Fruit fly (Drosophila melanogaster) whole organism, embryonic: ENCODE measurements around the gene HINT1.
A peak's percentile ranks its signal among the peaks of the same experiment; 100 is the strongest.

Experiments used
- Bgb ChIP-seq: fragments of 200-800 bp; sonication (Bioruptor generic); IDR thresholded peaks from 2 replicates; pipeline ENCODE4 v1.3.6; 2022; ENCODE audit warnings: missing biosample characterization, missing genetic modification characterization; ENCODE audit not compliant: partially characterized antibody
- CG10147 ChIP-seq: fragments of 200-800 bp; sonication (Bioruptor generic); optimal IDR thresholded peaks from 2 replicates; lab custom pipeline; 2019; ENCODE audit warnings: missing biosample characterization, mild to moderate bottlenecking, missing genetic modification characterization, moderate library complexity
- CG11085 ChIP-seq: fragments of 200-800 bp; sonication (Bioruptor generic); IDR thresholded peaks from 2 replicates; pipeline ENCODE4 v1.3.6; 2022; ENCODE audit warnings: missing biosample characterization, missing genetic modification characterization
- CG11093 ChIP-seq: fragments of 200-800 bp; sonication (Bioruptor generic); IDR thresholded peaks from 3 replicates; pipeline ENCODE4 v1.3.6; 2022; ENCODE audit warnings: missing biosample characterization, missing genetic modification characterization
- CG11456 ChIP-seq: fragments of 200-800 bp; sonication (Bioruptor generic); IDR thresholded peaks from 3 replicates; pipeline ENCODE4 v1.3.6; 2022; ENCODE audit warnings: missing biosample characterization, missing genetic modification characterization
- CG11504 ChIP-seq: fragments of 200-800 bp; sonication (Bioruptor generic); optimal IDR thresholded peaks from 3 replicates; lab custom pipeline; 2019; ENCODE audit warnings: missing biosample characterization, mild to moderate bottlenecking, missing genetic modification characterization, moderate library complexity
- CG12659 ChIP-seq: fragments of 200-800 bp; sonication (Bioruptor generic); optimal IDR thresholded peaks from 3 replicates; lab custom pipeline; 2017; ENCODE audit warnings: mild to moderate bottlenecking, missing biosample characterization, missing genetic modification reagents, missing genetic modification characterization
- CG15011 ChIP-seq: fragments of 200-800 bp; sonication (Bioruptor generic); optimal IDR thresholded peaks from 3 replicates; lab custom pipeline; 2018; ENCODE audit warnings: missing biosample characterization, mild to moderate bottlenecking, missing genetic modification characterization
- CG15479 ChIP-seq: fragments of 200-800 bp; sonication (Bioruptor generic); optimal IDR thresholded peaks from 3 replicates; lab custom pipeline; 2019; ENCODE audit warnings: missing biosample characterization, mild to moderate bottlenecking, missing genetic modification characterization, moderate library complexity
- CG31224 ChIP-seq: fragments of 200-800 bp; sonication (Bioruptor generic); IDR thresholded peaks from 2 replicates; pipeline ENCODE4 v1.3.6; 2022; ENCODE audit warnings: missing biosample characterization, missing genetic modification characterization
- CG32532 ChIP-seq: fragments of 200-800 bp; sonication (Bioruptor generic); IDR thresholded peaks from 2 replicates; pipeline ENCODE4 v1.3.6; 2022; ENCODE audit warnings: missing biosample characterization, missing genetic modification characterization
- CG3838 ChIP-seq: fragments of 200-800 bp; sonication (Bioruptor generic); optimal IDR thresholded peaks from 3 replicates; lab custom pipeline; 2016; ENCODE audit warnings: missing biosample characterization, missing genetic modification characterization
- CG4617 ChIP-seq: fragments of 200-800 bp; sonication (Bioruptor generic); optimal IDR thresholded peaks from 3 replicates; lab custom pipeline; 2016; ENCODE audit warnings: missing biosample characterization, missing genetic modification characterization, borderline replicate concordance
- CG6854 ChIP-seq: fragments of 200-800 bp; sonication (Bioruptor generic); optimal IDR thresholded peaks from 3 replicates; lab custom pipeline; 2017; ENCODE audit warnings: missing biosample characterization, mild to moderate bottlenecking, missing genetic modification characterization
- CG7372 ChIP-seq: fragments of 200-800 bp; sonication (Bioruptor generic); IDR thresholded peaks from 2 replicates; pipeline ENCODE4 v1.3.6; 2022; ENCODE audit warnings: missing biosample characterization, missing genetic modification characterization
- CG8089 ChIP-seq: fragments of 200-800 bp; sonication (Bioruptor generic); optimal IDR thresholded peaks from 3 replicates; lab custom pipeline; 2016; ENCODE audit warnings: missing biosample characterization, missing genetic modification characterization
- CG8281 ChIP-seq: fragments of 200-800 bp; sonication (Bioruptor generic); optimal IDR thresholded peaks from 2 replicates; lab custom pipeline; 2018; ENCODE audit warnings: missing biosample characterization, mild to moderate bottlenecking, missing genetic modification characterization, moderate library complexity
- CG8944 ChIP-seq: fragments of 200-800 bp; sonication (Bioruptor generic); optimal IDR thresholded peaks from 3 replicates; lab custom pipeline; 2016; ENCODE audit warnings: missing biosample characterization, missing genetic modification characterization
- CG9932 ChIP-seq: fragments of 200-800 bp; sonication (Bioruptor generic); IDR thresholded peaks from 2 replicates; pipeline ENCODE4 v1.3.6; 2022; ENCODE audit warnings: missing biosample characterization, missing genetic modification characterization
- D ChIP-seq, 2 experiments: fragments of 200-800 bp in 1 of 2; fragments of >200 bp in 1 of 2; sonication (Bioruptor generic) in 1 of 2; optimal IDR thresholded peaks; 2 replicates in 1 of 2; 3 replicates in 1 of 2; lab custom pipeline; 2017; ENCODE audit warnings: mild to moderate bottlenecking in 1 of 2, missing biosample characterization in 1 of 2, missing genetic modification characterization in 1 of 2, missing genetic modification reagents in 1 of 2
- Eip74EF ChIP-seq, 2 experiments: fragments of 200-800 bp in 1 of 2; fragments of >200 bp in 1 of 2; sonication (Bioruptor generic) in 1 of 2; optimal IDR thresholded peaks; 2 replicates each; lab custom pipeline; 2017 to 2019; ENCODE audit warnings: missing biosample characterization in 2 of 2, missing genetic modification characterization in 2 of 2, mild to moderate bottlenecking in 1 of 2, moderate library complexity in 1 of 2
- Ets65A ChIP-seq: fragments of 200-800 bp; sonication (Bioruptor generic); peaks from one replicate; lab custom pipeline; 2016; ENCODE audit warnings: missing biosample characterization, missing genetic modification characterization
- GATAe ChIP-seq: fragments of 200-800 bp; sonication (Bioruptor generic); conservative IDR thresholded peaks from 2 replicates; pipeline ENCODE4 v1.3.6; 2022; ENCODE audit warnings: missing biosample characterization, missing genetic modification characterization
- HLH4C ChIP-seq: fragments of 200-800 bp; sonication (Bioruptor generic); IDR thresholded peaks from 3 replicates; pipeline ENCODE4 v1.3.6; 2022; ENCODE audit warnings: missing biosample characterization, missing genetic modification characterization; ENCODE audit not compliant: partially characterized antibody
- Hr3 ChIP-seq: fragments of 200-800 bp; sonication (Bioruptor generic); optimal IDR thresholded peaks from 3 replicates; lab custom pipeline; 2016; ENCODE audit warnings: missing biosample characterization, missing genetic modification characterization
- MTF-1 ChIP-seq: fragments of 200-800 bp; sonication (Bioruptor generic); optimal IDR thresholded peaks from 2 replicates; lab custom pipeline; 2018; ENCODE audit warnings: missing biosample characterization, mild to moderate bottlenecking, missing genetic modification characterization, borderline replicate concordance
- NfI ChIP-seq: fragments of 200-800 bp; sonication (Bioruptor generic); optimal IDR thresholded peaks from 3 replicates; lab custom pipeline; 2018; ENCODE audit warnings: missing biosample characterization, mild to moderate bottlenecking, missing genetic modification characterization, moderate library complexity
- Sox100B ChIP-seq: fragments of 200-800 bp; sonication (Bioruptor generic); optimal IDR thresholded peaks from 3 replicates; lab custom pipeline; 2018; ENCODE audit warnings: missing biosample characterization, mild to moderate bottlenecking, missing genetic modification characterization
- abd-A ChIP-seq: fragments of 200-800 bp; sonication (Bioruptor generic); optimal IDR thresholded peaks from 3 replicates; lab custom pipeline; 2019; ENCODE audit warnings: missing biosample characterization, mild to moderate bottlenecking, missing genetic modification characterization, moderate library complexity
- ac ChIP-seq: fragments of 200-800 bp; sonication (Bioruptor generic); optimal IDR thresholded peaks from 3 replicates; lab custom pipeline; 2017; ENCODE audit warnings: missing biosample characterization, mild to moderate bottlenecking, missing genetic modification characterization
- ash1 ChIP-seq: fragments of 200-800 bp; sonication (Bioruptor generic); optimal IDR thresholded peaks from 2 replicates; lab custom pipeline; 2018; ENCODE audit warnings: missing biosample characterization, mild to moderate bottlenecking, missing genetic modification characterization
- az2 ChIP-seq: fragments of 200-800 bp; sonication (Bioruptor generic); optimal IDR thresholded peaks from 3 replicates; lab custom pipeline; 2016; ENCODE audit warnings: missing biosample characterization, missing genetic modification characterization
- croc ChIP-seq: fragments of 200-800 bp; sonication (Bioruptor generic); conservative IDR thresholded peaks from 3 replicates; pipeline ENCODE4 v1.3.6; 2022; ENCODE audit warnings: missing biosample characterization, missing genetic modification characterization
- da ChIP-seq: fragments of 200-800 bp; sonication (Bioruptor generic); optimal IDR thresholded peaks from 2 replicates; lab custom pipeline; 2016; ENCODE audit warnings: missing biosample characterization, missing genetic modification characterization
- dpn ChIP-seq, 2 experiments: fragments of 200-800 bp; sonication (Bioruptor generic); optimal IDR thresholded peaks; 3 replicates each; lab custom pipeline; 2016; ENCODE audit warnings: missing biosample characterization in 2 of 2, missing genetic modification characterization in 2 of 2
- gcm2 ChIP-seq: fragments of 200-800 bp; sonication (Bioruptor generic); optimal IDR thresholded peaks from 2 replicates; lab custom pipeline; 2016; ENCODE audit warnings: missing biosample characterization, missing genetic modification characterization
- grau ChIP-seq: fragments of 200-800 bp; optimal IDR thresholded peaks from 3 replicates; lab custom pipeline; 2019; ENCODE audit warnings: missing biosample characterization, mild to moderate bottlenecking, missing genetic modification characterization, moderate library complexity
- hkb ChIP-seq, 2 experiments: fragments of 200-800 bp in 1 of 2; fragments of >200 bp in 1 of 2; sonication (Bioruptor generic) in 1 of 2; IDR thresholded peaks in 1 of 2; optimal IDR thresholded peaks in 1 of 2; 2 replicates each; pipeline versions ENCODE4 v1.3.6 to Lab custom; 2017 to 2022; ENCODE audit warnings: missing biosample characterization in 1 of 2, missing genetic modification characterization in 1 of 2
- lov ChIP-seq, 2 experiments: fragments of 200-800 bp in 1 of 2; fragments of >200 bp in 1 of 2; sonication (Bioruptor generic) in 1 of 2; IDR thresholded peaks in 1 of 2; optimal IDR thresholded peaks in 1 of 2; 2 replicates in 1 of 2; 3 replicates in 1 of 2; pipeline versions ENCODE4 v1.3.6 to Lab custom; 2017 to 2022; ENCODE audit warnings: missing biosample characterization in 1 of 2, missing genetic modification characterization in 1 of 2
- maf-S ChIP-seq: fragments of 200-800 bp; sonication (Bioruptor generic); optimal IDR thresholded peaks from 2 replicates; lab custom pipeline; 2016; ENCODE audit warnings: missing biosample characterization, missing genetic modification characterization
- mirr ChIP-seq: fragments of 200-800 bp; sonication (Bioruptor generic); optimal IDR thresholded peaks from 3 replicates; lab custom pipeline; 2018; ENCODE audit warnings: missing biosample characterization, mild to moderate bottlenecking, missing genetic modification characterization
- nom ChIP-seq: fragments of 200-800 bp; sonication (Bioruptor generic); optimal IDR thresholded peaks from 2 replicates; lab custom pipeline; 2017; ENCODE audit warnings: missing biosample characterization, missing genetic modification characterization, mild to moderate bottlenecking, moderate library complexity, missing genetic modification reagents
- oc ChIP-seq: fragments of 200-800 bp; sonication (Bioruptor generic); optimal IDR thresholded peaks from 2 replicates; lab custom pipeline; 2018; ENCODE audit warnings: missing biosample characterization, mild to moderate bottlenecking, missing genetic modification characterization, moderate library complexity
- slp2 ChIP-seq: fragments of 200-800 bp; sonication (Bioruptor generic); optimal IDR thresholded peaks from 2 replicates; lab custom pipeline; 2016; ENCODE audit warnings: missing biosample characterization, missing genetic modification characterization
- tap ChIP-seq: fragments of 200-800 bp; optimal IDR thresholded peaks from 3 replicates; lab custom pipeline; 2019; ENCODE audit warnings: missing biosample characterization, mild to moderate bottlenecking, missing genetic modification characterization, moderate library complexity
- tup ChIP-seq: fragments of 200-800 bp; sonication (Bioruptor generic); optimal IDR thresholded peaks from 2 replicates; lab custom pipeline; 2016; ENCODE audit warnings: missing biosample characterization, mild to moderate bottlenecking, missing genetic modification characterization, moderate library complexity
- usp ChIP-seq: fragments of >200 bp; optimal IDR thresholded peaks from 2 replicates; lab custom pipeline; 2017; ENCODE audit warnings: missing biosample characterization, missing genetic modification characterization
- zen ChIP-seq: fragments of 200-800 bp; sonication (Bioruptor generic); optimal IDR thresholded peaks from 3 replicates; lab custom pipeline; 2018; ENCODE audit warnings: missing biosample characterization, mild to moderate bottlenecking, missing genetic modification characterization, moderate library complexity

The HINT1 gene

dm6 chr2L:2751904-2752459 is 18.0 kb upstream of the HINT1 start, which contains the start of gene Bacc (continued):
- TF ChIP-seq oc (tag; lab: Kevin White, UChicago) = peak; percentile 55
- no peak for TF ChIP-seq abd-A (tag; lab: Kevin White, UChicago)
- peak; percentile 95 for TF ChIP-seq CG10147 (GFP tag; lab: Kevin White, UChicago)
- no peak for TF ChIP-seq Eip74EF (GFP tag; optimal IDR thresholded peaks at IDR 0.05; lab: Kevin White, UChicago)
- peak; percentile 95 for TF ChIP-seq CG12659 (GFP tag; lab: Kevin White, UChicago)
- TF ChIP-seq nom (GFP tag; lab: Kevin White, UChicago) = peak; percentile 96
- peak; percentile 85 for TF ChIP-seq CG6854
- TF ChIP-seq CG8944 (GFP tag; lab: Kevin White, UChicago) = peak; percentile 75
- no peak for TF ChIP-seq CG11456
- peak; percentile 67 for TF ChIP-seq CG4617 (GFP tag; lab: Kevin White, UChicago)
- TF ChIP-seq maf-S (GFP tag; lab: Kevin White, UChicago) = peak; percentile 83
- TF ChIP-seq croc (GFP tag; lab: Robert Waterston, UW) = peak; percentile 38; the same call in 2 of the 3 replicates
- TF ChIP-seq NfI = peak; percentile 83
- TF ChIP-seq ash1 (GFP tag; lab: Kevin White, UChicago) = no peak
- TF ChIP-seq slp2 (GFP tag; lab: Kevin White, UChicago) = peak; percentile 83
- TF ChIP-seq tap (tag; lab: Kevin White, UChicago) = peak; percentile 74
- TF ChIP-seq CG8281 = peak; percentile 68
- peak; percentile 61 for TF ChIP-seq MTF-1 (GFP tag; lab: Kevin White, UChicago)
- TF ChIP-seq az2 (GFP tag; lab: Kevin White, UChicago) = peak; percentile 84
- no peak for TF ChIP-seq CG32532 (GFP tag; lab: Robert Waterston, UW)
- TF ChIP-seq grau (tag; lab: Kevin White, UChicago) = peak; percentile 89
- peak; percentile 94 for TF ChIP-seq CG11504
- TF ChIP-seq dpn (GFP tag; optimal IDR thresholded peaks at IDR 0.05; lab: Kevin White, UChicago) = peak; percentile 87 to 91
- TF ChIP-seq CG3838 (GFP tag; lab: Kevin White, UChicago) = peak; percentile 64
- peak; percentile 52 for TF ChIP-seq mirr (GFP tag; lab: Kevin White, UChicago)
- peak; percentile 25 for TF ChIP-seq ac
- TF ChIP-seq da (GFP tag; lab: Kevin White, UChicago) = peak; percentile 86
- TF ChIP-seq gcm2 (GFP tag; lab: Kevin White, UChicago) = peak; percentile 77
- TF ChIP-seq lov (optimal IDR thresholded peaks at IDR 0.05; lab: Kevin White, UChicago) = peak; percentile 67
- no peak for TF ChIP-seq lov (GFP tag; IDR thresholded peaks at IDR 0.05; lab: Robert Waterston, UW)
- TF ChIP-seq CG15479 (GFP tag; lab: Kevin White, UChicago) = no peak
- TF ChIP-seq CG11093 = peak; percentile 75
- no peak for TF ChIP-seq D (optimal IDR thresholded peaks at IDR 0.05; lab: Kevin White, UChicago)
- TF ChIP-seq D (GFP tag; optimal IDR thresholded peaks at IDR 0.05; lab: Kevin White, UChicago) = peak; percentile 90
- TF ChIP-seq CG15011 (GFP tag; lab: Kevin White, UChicago) = peak; percentile 84
- peak; percentile 89 for TF ChIP-seq CG8089 (GFP tag; lab: Kevin White, UChicago)
- TF ChIP-seq tup (GFP tag; lab: Kevin White, UChicago) = peak; percentile 60
- no peak for TF ChIP-seq HLH4C (GFP tag; lab: Robert Waterston, UW)
- no peak for TF ChIP-seq hkb (optimal IDR thresholded peaks at IDR 0.05; lab: Kevin White, UChicago)
- no peak for TF ChIP-seq hkb (GFP tag; IDR thresholded peaks at IDR 0.05; lab: Robert Waterston, UW)
- no peak for TF ChIP-seq CG7372 (GFP tag; lab: Robert Waterston, UW)
- TF ChIP-seq CG9932 (GFP tag; lab: Robert Waterston, UW) = no peak
- TF ChIP-seq Sox100B (GFP tag; lab: Kevin White, UChicago) = peak; percentile 92
- no peak for TF ChIP-seq usp
- TF ChIP-seq CG11085 (GFP tag; lab: Robert Waterston, UW) = no peak
- no peak for TF ChIP-seq CG31224 (GFP tag; lab: Robert Waterston, UW)
- peak; percentile 86 for TF ChIP-seq Hr3 (GFP tag; lab: Kevin White, UChicago)
- no peak for TF ChIP-seq Bgb (GFP tag; lab: Robert Waterston, UW)
- TF ChIP-seq GATAe = no peak
- TF ChIP-seq zen = peak; percentile 45
- TF ChIP-seq Ets65A (GFP tag; lab: Kevin White, UChicago) = peak; percentile 96
